Fruit fly (Drosophila melanogaster): Measurements from ENCODE around the gene TyrR.

Gene TyrR

dm6 chr3R:17707799-17708198 is 55.2 kb downstream of the TyrR start (continued):
- TF ChIP-seq Ets65A (GFP tag) (peak; percentile 60), CG1602 (GFP tag; optimal IDR thresholded peaks at IDR 0.05) (no peak), vvl (GFP tag; IDR thresholded peaks at IDR 0.05) (0 out of 2 replicates have a peak, but pooled peaks have one; percentile 6), CoRest (tag; optimal IDR thresholded peaks at IDR 0.05) (no peak), so (GFP tag; IDR thresholded peaks at IDR 0.05) (no peak), Awh (GFP tag; IDR thresholded peaks at IDR 0.05) (no peak), CG17829 (tag; optimal IDR thresholded peaks at IDR 0.05) (no peak), lov (optimal IDR thresholded peaks at IDR 0.05) (no peak), lov (GFP tag; IDR thresholded peaks at IDR 0.05) (no peak), Pdp1 (GFP tag; optimal IDR thresholded peaks at IDR 0.05) (no peak), unc-4 (GFP tag; IDR thresholded peaks at IDR 0.05; ENCODE audit: partially characterized antibody) (no peak), CG31224 (GFP tag; IDR thresholded peaks at IDR 0.05) (no peak), Hey (tag; optimal IDR thresholded peaks at IDR 0.05) (peak; percentile 64), maf-S (GFP tag; optimal IDR thresholded peaks at IDR 0.05) (no peak), CG6813 (GFP tag; optimal IDR thresholded peaks at IDR 0.05) (no peak), Med (GFP tag) (peak; percentile 59), CG6791 (GFP tag; IDR thresholded peaks at IDR 0.05; ENCODE audit: partially characterized antibody) (0 out of 3 replicates have a peak, but pooled peaks have one; percentile 38), gcm2 (GFP tag; optimal IDR thresholded peaks at IDR 0.05) (no peak), CG5953 (GFP tag; IDR thresholded peaks at IDR 0.05) (no peak), Blimp-1 (GFP tag; optimal IDR thresholded peaks at IDR 0.05) (no peak), Max (GFP tag; optimal IDR thresholded peaks at IDR 0.05) (no peak), ci (GFP tag; IDR thresholded peaks at IDR 0.05) (0 out of 3 replicates have a peak, but pooled peaks have one; percentile 29)

dm6 chr3R:17706971-17707406 is 56.0 kb downstream of the TyrR start:
- TF ChIP-seq ftz-f1 (GFP tag; optimal IDR thresholded peaks at IDR 0.05) (peak; percentile 83), CG7987 (GFP tag; optimal IDR thresholded peaks at IDR 0.05) (peak; percentile 85), CG12769 (tag; optimal IDR thresholded peaks at IDR 0.05) (peak; percentile 90), sd (tag; optimal IDR thresholded peaks at IDR 0.05) (peak; percentile 49), Poxn (GFP tag; IDR thresholded peaks at IDR 0.05) (no peak), CG7357 (GFP tag; IDR thresholded peaks at IDR 0.05) (no peak), dimm (GFP tag; IDR thresholded peaks at IDR 0.05) (no peak), CG10209 (GFP tag; optimal IDR thresholded peaks at IDR 0.05) (no peak), C15 (GFP tag; IDR thresholded peaks at IDR 0.05) (no peak), Rx (GFP tag; IDR thresholded peaks at IDR 0.05) (no peak), Bgb (GFP tag; IDR thresholded peaks at IDR 0.05; ENCODE audit: partially characterized antibody) (no peak), sens-2 (GFP tag; IDR thresholded peaks at IDR 0.05) (no peak), Lpt (GFP tag; optimal IDR thresholded peaks at IDR 0.05) (no peak), YL-1 (GFP tag; optimal IDR thresholded peaks at IDR 0.05) (no peak), CG6254 (GFP tag; optimal IDR thresholded peaks at IDR 0.05) (no peak), NC2β (GFP tag; optimal IDR thresholded peaks at IDR 0.05) (no peak), eyg (GFP tag; optimal IDR thresholded peaks at IDR 0.05) (no peak), dan (GFP tag; IDR thresholded peaks at IDR 0.05) (no peak), CG6272 (GFP tag; IDR thresholded peaks at IDR 0.05) (no peak), Hr78 (GFP tag; optimal IDR thresholded peaks at IDR 0.05) (peak in 1 of 2 experiments; percentile 78), lab (GFP tag; optimal IDR thresholded peaks at IDR 0.05) (peak; percentile 54), ap (GFP tag; IDR thresholded peaks at IDR 0.05) (no peak), Vsx1 (GFP tag; optimal IDR thresholded peaks at IDR 0.05) (no peak), pum (GFP tag; optimal IDR thresholded peaks at IDR 0.05) (no peak), CG4730 (GFP tag; IDR thresholded peaks at IDR 0.05) (no peak), CG10959 (GFP tag; IDR thresholded peaks at IDR 0.05) (no peak), CG18011 (GFP tag; optimal IDR thresholded peaks at IDR 0.05) (no peak), CG4424 (GFP tag; optimal IDR thresholded peaks at IDR 0.05) (no peak), Blimp-1 (GFP tag; optimal IDR thresholded peaks at IDR 0.05) (peak; percentile 9), mld (GFP tag; IDR thresholded peaks at IDR 0.05; ENCODE audit: partially characterized antibody) (0 out of 3 replicates have a peak, but pooled peaks have one; percentile 9), Hmx (GFP tag; optimal IDR thresholded peaks at IDR 0.05) (no peak)

All from whole organism, embryonic.